Fruit fly (Drosophila melanogaster): Measurements from ENCODE around the gene gammaSnap2.

dm6 chr3R:10130091-10130490 lies 8.9 kb upstream of the gammaSnap2 start:
- TF ChIP-seq CG8478 (optimal IDR thresholded peaks at IDR 0.05) (no peak), pan (optimal IDR thresholded peaks at IDR 0.05) (no peak), psq (optimal IDR thresholded peaks at IDR 0.05) (no peak), usp (GFP tag; optimal IDR thresholded peaks at IDR 0.05) (no peak), Dll (optimal IDR thresholded peaks at IDR 0.05) (no peak)
